Worm (Caenorhabditis elegans): ENCODE results near the gene nhx-3.

- TF ChIP-seq skn-1 (tag; optimal IDR thresholded peaks at IDR 0.05) (no peak), unc-62 (GFP tag; optimal IDR thresholded peaks at IDR 0.05) (no peak), sem-4 (tag; optimal IDR thresholded peaks at IDR 0.05) (no peak), F13H6.1 (tag; optimal IDR thresholded peaks at IDR 0.05) (no peak)
Observed at ce11 chrV:7521304-7521703, 24.0 kb downstream of the nhx-3 start.

Measured in whole organism, L2 larva.